Worm (Caenorhabditis elegans) whole organism, L1 larva: ENCODE data around the gene gst-30.

Experiments used
- alr-1 ChIP-seq: fragments of 200-800 bp; sonication (Bioruptor generic); optimal IDR thresholded peaks from 2 replicates; lab custom pipeline; 2018; ENCODE audit warnings: borderline replicate concordance, mild to moderate bottlenecking, missing genetic modification characterization, missing compliant biosample characterization
- nhr-12 ChIP-seq: sonication (generic microtip); optimal IDR thresholded peaks from 2 replicates; lab custom pipeline; 2017; ENCODE audit warnings: missing biosample characterization, missing genetic modification characterization
- nhr-237 ChIP-seq: fragments of 150-350 bp; optimal IDR thresholded peaks from 2 replicates; lab custom pipeline; 2014; ENCODE audit warnings: missing biosample characterization, missing genetic modification characterization
- nhr-76 ChIP-seq: sonication (generic microtip); optimal IDR thresholded peaks from 2 replicates; lab custom pipeline; 2017; ENCODE audit warnings: missing biosample characterization, missing genetic modification characterization
- tlp-1 ChIP-seq: fragments of 150-350 bp; optimal IDR thresholded peaks from 2 replicates; lab custom pipeline; 2014; ENCODE audit warnings: missing biosample characterization, missing genetic modification characterization
- unc-130 ChIP-seq: fragments of 150-350 bp; optimal IDR thresholded peaks from 2 replicates; lab custom pipeline; 2017; ENCODE audit warnings: missing biosample characterization, missing genetic modification characterization, inconsistent platforms
- ztf-11 ChIP-seq, 2 experiments: sonication (generic microtip); optimal IDR thresholded peaks; 2 replicates each; lab custom pipeline; 2016 to 2017; ENCODE audit warnings: missing genetic modification characterization in 2 of 2, missing biosample characterization in 1 of 2, missing compliant biosample characterization in 1 of 2

DNA sequence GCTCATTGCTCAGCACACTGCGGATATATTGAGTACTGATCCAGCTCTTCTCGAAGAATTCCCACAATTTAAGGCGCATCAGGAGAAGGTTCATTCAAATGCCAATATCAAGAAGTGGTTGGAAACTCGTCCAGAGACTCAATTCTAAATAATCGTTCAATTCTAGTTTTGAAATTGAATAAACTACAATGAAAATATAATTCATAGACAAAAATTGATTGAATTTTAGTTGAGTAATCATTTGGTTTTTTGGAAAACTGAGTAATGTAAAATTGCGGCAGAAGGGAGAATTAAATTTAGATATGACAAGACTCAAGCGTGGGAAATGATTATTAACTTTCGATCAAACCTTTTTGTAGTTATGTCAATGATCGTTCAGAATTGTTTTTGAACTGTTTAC, 50.5 kb downstream of the gst-30 start:
- TF ChIP-seq alr-1 (tag; lab: Kevin White, UChicago) (no peak), nhr-12 (tag; lab: Kevin White, UChicago) (no peak), nhr-76 (tag; lab: Kevin White, UChicago) (no peak), ztf-11 (tag; optimal IDR thresholded peaks at IDR 0.05; lab: Kevin White, UChicago) (no peak), unc-130 (no peak), tlp-1 (tag; lab: Kevin White, UChicago) (no peak), nhr-237 (no peak)
